In genomic region chr3L:3785688-3786087, dm6 we compare ENCODE assay signal across 1 fruit fly cellular context.
TF ChIP-seq lines count a peak whose summit lies in the region.

No protein-coding gene starts in this region.

TF ChIP-seq in whole organism, embryonic, 481 proteins besides CTCF, POLR2A, EP300 and RAD21 (continued from another document):
- no peak for TF ChIP-seq cato (GFP tag; optimal IDR thresholded peaks at IDR 0.05; lab: Kevin White, UChicago; ENCODE audit: borderline replicate concordance)
- TF ChIP-seq CG11456 (GFP tag; IDR thresholded peaks at IDR 0.05; lab: Robert Waterston, UW) = 0 out of 3 replicates have a peak, but pooled peaks have one; percentile 51
- TF ChIP-seq ind (GFP tag; optimal IDR thresholded peaks at IDR 0.05; lab: Kevin White, UChicago) = peak; percentile 27
- TF ChIP-seq Oaz (GFP tag; IDR thresholded peaks at IDR 0.05; lab: Robert Waterston, UW) = 0 out of 2 replicates have a peak, but pooled peaks have one; percentile 20
- TF ChIP-seq CG8765 (GFP tag; IDR thresholded peaks at IDR 0.05; lab: Robert Waterston, UW) = no peak; the same call in 1 of the 2 replicates
- TF ChIP-seq CG2889 (GFP tag; IDR thresholded peaks at IDR 0.05; lab: Robert Waterston, UW) = no peak
- no peak for TF ChIP-seq tna (GFP tag; IDR thresholded peaks at IDR 0.05; lab: Robert Waterston, UW; ENCODE audit: partially characterized antibody)
- TF ChIP-seq Doc3 (GFP tag; IDR thresholded peaks at IDR 0.05; lab: Robert Waterston, UW; ENCODE audit: partially characterized antibody) = no peak
- no peak for TF ChIP-seq CG7745 (tag; optimal IDR thresholded peaks at IDR 0.05; lab: Kevin White, UChicago)
- no peak for TF ChIP-seq CG30020 (tag; optimal IDR thresholded peaks at IDR 0.05; lab: Kevin White, UChicago)
- TF ChIP-seq slp2 (GFP tag; optimal IDR thresholded peaks at IDR 0.05; lab: Kevin White, UChicago) = no peak
- TF ChIP-seq Hr39 (optimal IDR thresholded peaks at IDR 0.05; lab: Kevin White, UChicago) = no peak
- no peak for TF ChIP-seq pita (GFP tag; optimal IDR thresholded peaks at IDR 0.05; lab: Kevin White, UChicago)
- peak; percentile 27 for TF ChIP-seq phol (tag; optimal IDR thresholded peaks at IDR 0.05; lab: Kevin White, UChicago)
- no peak for TF ChIP-seq kah (GFP tag; optimal IDR thresholded peaks at IDR 0.05; lab: Kevin White, UChicago)
- TF ChIP-seq CrebB (tag; optimal IDR thresholded peaks at IDR 0.05; lab: Kevin White, UChicago) = no peak
